Fruit fly (Drosophila melanogaster) whole organism, embryonic: ENCODE measurements around the gene CG15429.

Experiments used
- CG10209 ChIP-seq: fragments of 200-800 bp; sonication (Bioruptor generic); optimal IDR thresholded peaks from 3 replicates; lab custom pipeline; 2017; ENCODE audit warnings: missing biosample characterization, mild to moderate bottlenecking, missing genetic modification characterization, missing genetic modification reagents
- CG10366 ChIP-seq: fragments of 200-800 bp; sonication (Bioruptor generic); IDR thresholded peaks from 2 replicates; pipeline ENCODE4 v1.3.6; 2022; ENCODE audit warnings: missing biosample characterization, missing genetic modification characterization
- CG10565 ChIP-seq: fragments of 200-800 bp; sonication (Bioruptor generic); optimal IDR thresholded peaks from 3 replicates; lab custom pipeline; 2016; ENCODE audit warnings: missing biosample characterization, mild to moderate bottlenecking, missing genetic modification characterization
- CG14860 ChIP-seq: fragments of 200-800 bp; sonication (Bioruptor generic); IDR thresholded peaks from 3 replicates; pipeline ENCODE4 v1.3.6; 2022; ENCODE audit warnings: missing biosample characterization, missing genetic modification characterization; ENCODE audit not compliant: partially characterized antibody
- CG1602 ChIP-seq: fragments of 200-800 bp; sonication (Bioruptor generic); optimal IDR thresholded peaks from 3 replicates; lab custom pipeline; 2016; ENCODE audit warnings: missing biosample characterization, missing genetic modification characterization
- CG17568 ChIP-seq: fragments of 200-800 bp; sonication (Bioruptor generic); optimal IDR thresholded peaks from 2 replicates; lab custom pipeline; 2018; ENCODE audit warnings: missing biosample characterization, mild to moderate bottlenecking, missing genetic modification characterization, moderate library complexity
- CG18619 ChIP-seq: fragments of 200-800 bp; sonication (Bioruptor generic); optimal IDR thresholded peaks from 3 replicates; lab custom pipeline; 2017; ENCODE audit warnings: missing biosample characterization, mild to moderate bottlenecking, missing genetic modification characterization
- CG2202 ChIP-seq: fragments of 200-800 bp; sonication (Bioruptor generic); optimal IDR thresholded peaks from 2 replicates; lab custom pipeline; 2018; ENCODE audit warnings: missing biosample characterization, mild to moderate bottlenecking, missing genetic modification characterization
- CG2678 ChIP-seq: fragments of 200-800 bp; sonication (Bioruptor generic); optimal IDR thresholded peaks from 3 replicates; lab custom pipeline; 2019; ENCODE audit warnings: missing biosample characterization, mild to moderate bottlenecking, missing genetic modification characterization, moderate library complexity
- CG30020 ChIP-seq: fragments of 200-800 bp; optimal IDR thresholded peaks from 2 replicates; lab custom pipeline; 2019; ENCODE audit warnings: missing biosample characterization, mild to moderate bottlenecking, missing genetic modification characterization, moderate library complexity
- CG33213 ChIP-seq: fragments of 200-800 bp; sonication (Bioruptor generic); optimal IDR thresholded peaks from 3 replicates; lab custom pipeline; 2016; ENCODE audit warnings: missing biosample characterization, missing genetic modification characterization
- CG3995 ChIP-seq: fragments of 200-800 bp; sonication (Bioruptor generic); optimal IDR thresholded peaks from 3 replicates; lab custom pipeline; 2016; ENCODE audit warnings: missing biosample characterization, missing genetic modification characterization
- CG4282 ChIP-seq: fragments of 200-800 bp; sonication (Bioruptor generic); optimal IDR thresholded peaks from 2 replicates; lab custom pipeline; 2016; ENCODE audit warnings: missing biosample characterization, missing genetic modification characterization
- CG4707 ChIP-seq: fragments of 200-800 bp; sonication (Bioruptor generic); optimal IDR thresholded peaks from 2 replicates; lab custom pipeline; 2018; ENCODE audit warnings: missing biosample characterization, mild to moderate bottlenecking, missing genetic modification characterization, moderate library complexity
- CG5245 ChIP-seq: fragments of 200-800 bp; sonication (Bioruptor generic); optimal IDR thresholded peaks from 3 replicates; lab custom pipeline; 2016; ENCODE audit warnings: missing biosample characterization, missing genetic modification characterization
- CG6254 ChIP-seq: fragments of 200-800 bp; sonication (Bioruptor generic); optimal IDR thresholded peaks from 3 replicates; lab custom pipeline; 2017; ENCODE audit warnings: mild to moderate bottlenecking, missing biosample characterization, missing genetic modification reagents, missing genetic modification characterization
- CG6654 ChIP-seq: fragments of 200-800 bp; sonication (Bioruptor generic); optimal IDR thresholded peaks from 2 replicates; lab custom pipeline; 2017; ENCODE audit warnings: missing biosample characterization, mild to moderate bottlenecking, missing genetic modification characterization
- CG6813 ChIP-seq: fragments of 200-800 bp; sonication (Bioruptor generic); optimal IDR thresholded peaks from 2 replicates; lab custom pipeline; 2017; ENCODE audit warnings: missing biosample characterization, missing genetic modification characterization, mild to moderate bottlenecking, moderate library complexity, missing genetic modification reagents
- CG6854 ChIP-seq: fragments of 200-800 bp; sonication (Bioruptor generic); optimal IDR thresholded peaks from 3 replicates; lab custom pipeline; 2017; ENCODE audit warnings: missing biosample characterization, mild to moderate bottlenecking, missing genetic modification characterization
- HLH54F ChIP-seq: fragments of 200-800 bp; sonication (Bioruptor generic); optimal IDR thresholded peaks from 3 replicates; lab custom pipeline; 2016; ENCODE audit warnings: missing biosample characterization, missing genetic modification characterization
- Hey ChIP-seq: fragments of 200-800 bp; sonication (Bioruptor generic); optimal IDR thresholded peaks from 3 replicates; lab custom pipeline; 2018; ENCODE audit warnings: missing biosample characterization, mild to moderate bottlenecking, missing genetic modification characterization
- Hr39 ChIP-seq: fragments of >200 bp; optimal IDR thresholded peaks from 2 replicates; lab custom pipeline; 2017
- Jarid2 ChIP-seq: fragments of 200-800 bp; sonication (Bioruptor generic); optimal IDR thresholded peaks from 3 replicates; lab custom pipeline; 2017; ENCODE audit warnings: mild to moderate bottlenecking, missing biosample characterization, missing genetic modification reagents, missing genetic modification characterization
- Kr ChIP-seq: fragments of 200-800 bp; sonication (Bioruptor generic); optimal IDR thresholded peaks from 2 replicates; lab custom pipeline; 2017; ENCODE audit warnings: missing biosample characterization, mild to moderate bottlenecking, missing genetic modification characterization
- Lhr ChIP-seq: fragments of 200-800 bp; sonication (Bioruptor generic); optimal IDR thresholded peaks from 3 replicates; lab custom pipeline; 2017; ENCODE audit warnings: mild to moderate bottlenecking, missing biosample characterization, missing genetic modification reagents, missing genetic modification characterization
- Lpt ChIP-seq: fragments of >200 bp; optimal IDR thresholded peaks from 2 replicates; lab custom pipeline; 2018; ENCODE audit warnings: missing biosample characterization, missing genetic modification characterization
- ara ChIP-seq: fragments of 200-800 bp; sonication (Bioruptor generic); IDR thresholded peaks from 2 replicates; pipeline ENCODE4 v1.3.6; 2022; ENCODE audit warnings: missing biosample characterization, missing genetic modification characterization
- cad ChIP-seq: fragments of >200 bp; optimal IDR thresholded peaks from 2 replicates; lab custom pipeline; 2017; ENCODE audit warnings: missing biosample characterization, missing genetic modification characterization
- cg ChIP-seq: fragments of 200-800 bp; sonication (Bioruptor generic); optimal IDR thresholded peaks from 3 replicates; lab custom pipeline; 2019; ENCODE audit warnings: missing biosample characterization, mild to moderate bottlenecking, missing genetic modification characterization, moderate library complexity
- chm ChIP-seq: fragments of 200-800 bp; sonication (Bioruptor generic); IDR thresholded peaks from 2 replicates; pipeline ENCODE4 v1.3.6; 2022; ENCODE audit warnings: missing biosample characterization, missing genetic modification characterization
- dimm ChIP-seq: fragments of 200-800 bp; sonication (Bioruptor generic); IDR thresholded peaks from 2 replicates; pipeline ENCODE4 v1.3.6; 2022; ENCODE audit warnings: missing biosample characterization, missing genetic modification characterization
- fd102C ChIP-seq: fragments of 200-800 bp; sonication (Bioruptor generic); optimal IDR thresholded peaks from 2 replicates; lab custom pipeline; 2018; ENCODE audit warnings: missing biosample characterization, mild to moderate bottlenecking, missing genetic modification characterization, moderate library complexity
- fd96Cb ChIP-seq: fragments of 200-800 bp; sonication (Bioruptor generic); optimal IDR thresholded peaks from 2 replicates; lab custom pipeline; 2018; ENCODE audit warnings: missing biosample characterization, mild to moderate bottlenecking, missing genetic modification characterization, moderate library complexity
- ham ChIP-seq: fragments of 200-800 bp; sonication (Bioruptor generic); IDR thresholded peaks from 2 replicates; pipeline ENCODE4 v1.3.6; 2022; ENCODE audit warnings: missing biosample characterization, missing genetic modification characterization
- hkb ChIP-seq, 2 experiments: fragments of 200-800 bp in 1 of 2; fragments of >200 bp in 1 of 2; sonication (Bioruptor generic) in 1 of 2; IDR thresholded peaks in 1 of 2; optimal IDR thresholded peaks in 1 of 2; 2 replicates each; pipeline versions ENCODE4 v1.3.6 to Lab custom; 2017 to 2022; ENCODE audit warnings: missing biosample characterization in 1 of 2, missing genetic modification characterization in 1 of 2
- p53 ChIP-seq: fragments of 200-800 bp; sonication (Bioruptor generic); optimal IDR thresholded peaks from 2 replicates; lab custom pipeline; 2016; ENCODE audit warnings: missing biosample characterization, missing genetic modification characterization
- pita ChIP-seq: fragments of 200-800 bp; sonication (Bioruptor generic); optimal IDR thresholded peaks from 2 replicates; lab custom pipeline; 2017; ENCODE audit warnings: missing biosample characterization, mild to moderate bottlenecking, missing genetic modification characterization
- pzg ChIP-seq: fragments of 200-800 bp; sonication (Bioruptor generic); optimal IDR thresholded peaks from 3 replicates; lab custom pipeline; 2018; ENCODE audit warnings: missing biosample characterization, mild to moderate bottlenecking, missing genetic modification characterization, moderate library complexity
- repo ChIP-seq: fragments of 200-800 bp; sonication (Bioruptor generic); optimal IDR thresholded peaks from 2 replicates; lab custom pipeline; 2016; ENCODE audit warnings: missing biosample characterization, missing genetic modification characterization
- rib ChIP-seq: fragments of 200-800 bp; sonication (Bioruptor generic); IDR thresholded peaks from 2 replicates; pipeline ENCODE4 v1.3.6; 2022; ENCODE audit warnings: missing biosample characterization, missing genetic modification characterization
- salm ChIP-seq: fragments of 200-800 bp; sonication (Bioruptor generic); optimal IDR thresholded peaks from 2 replicates; lab custom pipeline; 2018; ENCODE audit warnings: missing biosample characterization, mild to moderate bottlenecking, missing genetic modification characterization
- shn ChIP-seq: fragments of 200-800 bp; sonication (Bioruptor generic); optimal IDR thresholded peaks from 3 replicates; lab custom pipeline; 2016; ENCODE audit warnings: missing biosample characterization, missing genetic modification characterization
- so ChIP-seq: fragments of 200-800 bp; sonication (Bioruptor generic); IDR thresholded peaks from 3 replicates; pipeline ENCODE4 v1.3.6; 2022; ENCODE audit warnings: missing biosample characterization, missing genetic modification characterization
- stc ChIP-seq: fragments of 200-800 bp; sonication (Bioruptor generic); IDR thresholded peaks from 2 replicates; pipeline ENCODE4 v1.3.6; 2022; ENCODE audit warnings: missing biosample characterization, missing genetic modification characterization
- tin ChIP-seq: fragments of 200-800 bp; sonication (Bioruptor generic); optimal IDR thresholded peaks from 3 replicates; lab custom pipeline; 2016; ENCODE audit warnings: missing biosample characterization, missing genetic modification characterization
- unc-4 ChIP-seq: fragments of 200-800 bp; sonication (Bioruptor generic); IDR thresholded peaks from 2 replicates; pipeline ENCODE4 v1.3.6; 2022; ENCODE audit warnings: missing biosample characterization, missing genetic modification characterization; ENCODE audit not compliant: partially characterized antibody
- unpg ChIP-seq: fragments of 200-800 bp; sonication (Bioruptor generic); optimal IDR thresholded peaks from 3 replicates; lab custom pipeline; 2018; ENCODE audit warnings: missing biosample characterization, mild to moderate bottlenecking, missing genetic modification characterization, moderate library complexity
- yki ChIP-seq: fragments of >200 bp; optimal IDR thresholded peaks from 3 replicates; lab custom pipeline; 2018
- zen ChIP-seq: fragments of 200-800 bp; sonication (Bioruptor generic); optimal IDR thresholded peaks from 3 replicates; lab custom pipeline; 2018; ENCODE audit warnings: missing biosample characterization, mild to moderate bottlenecking, missing genetic modification characterization, moderate library complexity
- zfh1 ChIP-seq: fragments of 200-800 bp; sonication (Bioruptor generic); IDR thresholded peaks from 3 replicates; pipeline ENCODE4 v1.3.6; 2022; ENCODE audit warnings: missing biosample characterization, missing genetic modification characterization
- zfh2 ChIP-seq: fragments of 200-800 bp; sonication (Bioruptor generic); optimal IDR thresholded peaks from 2 replicates; lab custom pipeline; 2016; ENCODE audit warnings: missing biosample characterization, missing genetic modification characterization

CG15429 gene

dm6 chr2L:4393842-4394421, 41.2 kb downstream of the CG15429 start, which contains the start of gene CG3652 (continued):
- TF ChIP-seq CG14860 (GFP tag; lab: Robert Waterston, UW) (no peak), CG10366 (GFP tag; lab: Robert Waterston, UW) (no peak), CG4282 (GFP tag; lab: Kevin White, UChicago) (no peak), CG1602 (GFP tag; lab: Kevin White, UChicago) (no peak), so (GFP tag; lab: Robert Waterston, UW) (no peak), Lpt (GFP tag; lab: Kevin White, UChicago) (no peak), repo (GFP tag; lab: Kevin White, UChicago) (no peak), fd102C (GFP tag; lab: Kevin White, UChicago) (no peak), unpg (GFP tag; lab: Kevin White, UChicago) (no peak), Lhr (GFP tag; lab: Kevin White, UChicago) (peak; percentile 21), CG33213 (no peak), CG2202 (no peak), rib (no peak), pzg (GFP tag; lab: Kevin White, UChicago) (peak; percentile 47), hkb (optimal IDR thresholded peaks at IDR 0.05; lab: Kevin White, UChicago) (peak; percentile 20), hkb (GFP tag; IDR thresholded peaks at IDR 0.05; lab: Robert Waterston, UW) (no peak), CG6254 (no peak), unc-4 (GFP tag; lab: Robert Waterston, UW) (peak; percentile 46; the same call in 1 of the 2 replicates), stc (GFP tag; lab: Robert Waterston, UW) (no peak), yki (no peak), CG17568 (no peak), CG18619 (GFP tag; lab: Kevin White, UChicago) (no peak), CG6654 (no peak), CG2678 (tag; lab: Kevin White, UChicago) (no peak), cad (GFP tag; lab: Kevin White, UChicago) (no peak), CG5245 (GFP tag; lab: Kevin White, UChicago) (peak; percentile 0), cg (GFP tag; lab: Kevin White, UChicago) (no peak), CG3995 (GFP tag; lab: Kevin White, UChicago) (peak; percentile 77), zfh2 (peak; percentile 53), ara (GFP tag; lab: Robert Waterston, UW) (no peak), salm (no peak), ham (no peak), Hey (tag; lab: Kevin White, UChicago) (no peak), dimm (GFP tag; lab: Robert Waterston, UW) (no peak), Jarid2 (GFP tag; lab: Kevin White, UChicago) (no peak), HLH54F (GFP tag; lab: Kevin White, UChicago) (peak; percentile 23), Hr39 (no peak), shn (GFP tag; lab: Kevin White, UChicago) (no peak), CG6854 (GFP tag; lab: Kevin White, UChicago) (no peak), CG4707 (GFP tag; lab: Kevin White, UChicago) (no peak), CG10209 (GFP tag; lab: Kevin White, UChicago) (no peak), pita (GFP tag; lab: Kevin White, UChicago) (no peak), zfh1 (no peak), CG6813 (GFP tag; lab: Kevin White, UChicago) (no peak), Kr (GFP tag; lab: Kevin White, UChicago) (no peak), CG30020 (tag; lab: Kevin White, UChicago) (peak; percentile 53), chm (GFP tag; lab: Robert Waterston, UW) (no peak), tin (peak; percentile 33), zen (tag; lab: Kevin White, UChicago) (peak; percentile 21), fd96Cb (no peak), CG10565 (GFP tag; lab: Kevin White, UChicago) (no peak), p53 (GFP tag; lab: Kevin White, UChicago) (no peak)
